Worm (Caenorhabditis elegans) whole organism, midembryonic: Measurements from ENCODE around the gene mrpl-16.

ENCODE experiments used
- T22C8.4 ChIP-seq: fragments of 200-800 bp; sonication (Bioruptor generic); IDR thresholded peaks from 2 replicates; pipeline ENCODE4 v1.3.6; 2022; ENCODE audit warnings: missing genetic modification characterization, missing compliant biosample characterization
- cog-1 ChIP-seq: sonication (generic microtip); optimal IDR thresholded peaks from 2 replicates; lab custom pipeline; 2016; ENCODE audit warnings: missing genetic modification characterization, missing compliant biosample characterization
- flt-1 ChIP-seq: fragments of 200-800 bp; sonication (Bioruptor generic); IDR thresholded peaks from 2 replicates; pipeline ENCODE4 v1.3.6; 2022; ENCODE audit warnings: missing genetic modification characterization, missing compliant biosample characterization
- klf-2 ChIP-seq: fragments of 200-800 bp; sonication (Bioruptor generic); conservative IDR thresholded peaks from 2 replicates; pipeline ENCODE4 v1.3.6; 2022; ENCODE audit warnings: missing genetic modification reagents, missing genetic modification characterization, missing compliant biosample characterization
- med-1 ChIP-seq: sonication (generic microtip); optimal IDR thresholded peaks from 2 replicates; lab custom pipeline; 2017; ENCODE audit warnings: missing genetic modification characterization, mild to moderate bottlenecking, missing compliant biosample characterization, antibody characterized with exemption, missing genetic modification reagents; ENCODE audit not compliant: insufficient read depth
- ref-1 ChIP-seq: fragments of 200-800 bp; sonication (Bioruptor generic); conservative IDR thresholded peaks from 2 replicates; pipeline ENCODE4 v1.3.6; 2022; ENCODE audit warnings: missing genetic modification reagents, missing genetic modification characterization, missing compliant biosample characterization
- ztf-23 ChIP-seq: fragments of 200-800 bp; sonication (Bioruptor generic); IDR thresholded peaks from 2 replicates; pipeline ENCODE4 v1.3.6; 2022; ENCODE audit warnings: missing genetic modification reagents, missing genetic modification characterization, missing compliant biosample characterization
- ztf-29 ChIP-seq: fragments of 200-800 bp; sonication (Bioruptor generic); IDR thresholded peaks from 2 replicates; pipeline ENCODE4 v1.3.6; 2022; ENCODE audit warnings: missing genetic modification reagents, missing genetic modification characterization, missing compliant biosample characterization

- TF ChIP-seq flt-1 = no peak
- TF ChIP-seq T22C8.4 (GFP tag; lab: Robert Waterston, UW) = no peak
- TF ChIP-seq med-1 (GFP tag; lab: Kevin White, UChicago) = no peak
- no peak for TF ChIP-seq ref-1
- TF ChIP-seq cog-1 (tag; lab: Kevin White, UChicago) = no peak
- TF ChIP-seq klf-2 (GFP tag; lab: Robert Waterston, UW) = no peak
- TF ChIP-seq ztf-23 (GFP tag; lab: Robert Waterston, UW) = no peak
- TF ChIP-seq ztf-29 (GFP tag; lab: Robert Waterston, UW) = no peak
These were observed 31.2 kb downstream of the mrpl-16 start, which contains the start of gene F17C8.7 for ce11 chrIII:4735443-4735842.
